Fruit fly (Drosophila melanogaster) whole organism, embryonic: ENCODE results near the gene Efhc1.1.

Experiments used
- BEAF-32 ChIP-seq: fragments of 200-800 bp; sonication (Bioruptor generic); optimal IDR thresholded peaks from 3 replicates; lab custom pipeline; 2017; ENCODE audit warnings: missing biosample characterization, missing genetic modification characterization, mild to moderate bottlenecking, moderate library complexity, missing genetic modification reagents
- CG10267 ChIP-seq: fragments of 200-800 bp; sonication (Bioruptor generic); optimal IDR thresholded peaks from 2 replicates; lab custom pipeline; 2018; ENCODE audit warnings: missing biosample characterization, mild to moderate bottlenecking, missing genetic modification characterization, moderate library complexity
- CG10366 ChIP-seq: fragments of 200-800 bp; sonication (Bioruptor generic); IDR thresholded peaks from 2 replicates; pipeline ENCODE4 v1.3.6; 2022; ENCODE audit warnings: missing biosample characterization, missing genetic modification characterization
- CG12391 ChIP-seq: fragments of 200-800 bp; sonication (Bioruptor generic); optimal IDR thresholded peaks from 3 replicates; lab custom pipeline; 2018; ENCODE audit warnings: missing biosample characterization, mild to moderate bottlenecking, missing genetic modification characterization, moderate library complexity
- CG12659 ChIP-seq: fragments of 200-800 bp; sonication (Bioruptor generic); optimal IDR thresholded peaks from 3 replicates; lab custom pipeline; 2017; ENCODE audit warnings: mild to moderate bottlenecking, missing biosample characterization, missing genetic modification reagents, missing genetic modification characterization
- CG13424 ChIP-seq: fragments of 200-800 bp; sonication (Bioruptor generic); optimal IDR thresholded peaks from 2 replicates; lab custom pipeline; 2019; ENCODE audit warnings: missing biosample characterization, mild to moderate bottlenecking, missing genetic modification characterization, moderate library complexity
- CG13775 ChIP-seq: fragments of 200-800 bp; sonication (Bioruptor generic); optimal IDR thresholded peaks from 3 replicates; lab custom pipeline; 2017; ENCODE audit warnings: missing biosample characterization, mild to moderate bottlenecking, missing genetic modification characterization
- CG15269 ChIP-seq: fragments of 200-800 bp; sonication (Bioruptor generic); optimal IDR thresholded peaks from 2 replicates; lab custom pipeline; 2018; ENCODE audit warnings: missing biosample characterization, mild to moderate bottlenecking, missing genetic modification characterization, moderate library complexity
- CG15514 ChIP-seq: fragments of 200-800 bp; sonication (Bioruptor generic); optimal IDR thresholded peaks from 3 replicates; lab custom pipeline; 2017; ENCODE audit warnings: missing biosample characterization, missing genetic modification characterization, mild to moderate bottlenecking, moderate library complexity, missing genetic modification reagents
- CG16813 ChIP-seq: fragments of 200-800 bp; sonication (Bioruptor generic); IDR thresholded peaks from 3 replicates; pipeline ENCODE4 v1.3.6; 2022; ENCODE audit warnings: missing biosample characterization, missing genetic modification characterization; ENCODE audit not compliant: partially characterized antibody
- CG17385 ChIP-seq: fragments of 200-800 bp; sonication (Bioruptor generic); optimal IDR thresholded peaks from 3 replicates; lab custom pipeline; 2018; ENCODE audit warnings: missing biosample characterization, mild to moderate bottlenecking, missing genetic modification characterization
- CG17829 ChIP-seq: fragments of 200-800 bp; optimal IDR thresholded peaks from 2 replicates; lab custom pipeline; 2019; ENCODE audit warnings: missing biosample characterization, mild to moderate bottlenecking, missing genetic modification characterization, moderate library complexity
- CG2712 ChIP-seq: fragments of 200-800 bp; optimal IDR thresholded peaks from 3 replicates; lab custom pipeline; 2019; ENCODE audit warnings: missing biosample characterization, mild to moderate bottlenecking, missing genetic modification characterization, moderate library complexity
- CG2875 ChIP-seq: fragments of 200-800 bp; sonication (Bioruptor generic); optimal IDR thresholded peaks from 2 replicates; lab custom pipeline; 2017; ENCODE audit warnings: missing biosample characterization, mild to moderate bottlenecking, missing genetic modification characterization, missing genetic modification reagents
- CG30020 ChIP-seq: fragments of 200-800 bp; optimal IDR thresholded peaks from 2 replicates; lab custom pipeline; 2019; ENCODE audit warnings: missing biosample characterization, mild to moderate bottlenecking, missing genetic modification characterization, moderate library complexity
- CG34224 ChIP-seq: fragments of 200-800 bp; sonication (Bioruptor generic); IDR thresholded peaks from 3 replicates; pipeline ENCODE4 v1.3.6; 2022; ENCODE audit warnings: missing biosample characterization, missing genetic modification characterization; ENCODE audit not compliant: partially characterized antibody
- CG3995 ChIP-seq: fragments of 200-800 bp; sonication (Bioruptor generic); optimal IDR thresholded peaks from 3 replicates; lab custom pipeline; 2016; ENCODE audit warnings: missing biosample characterization, missing genetic modification characterization
- CG6689 ChIP-seq: fragments of 200-800 bp; sonication (Bioruptor generic); IDR thresholded peaks from 2 replicates; pipeline ENCODE4 v1.3.6; 2022; ENCODE audit warnings: missing biosample characterization, missing genetic modification characterization
- CG7556 ChIP-seq: fragments of 200-800 bp; sonication (Bioruptor generic); optimal IDR thresholded peaks from 2 replicates; lab custom pipeline; 2017; ENCODE audit warnings: missing biosample characterization, mild to moderate bottlenecking, missing genetic modification characterization
- CG7963 ChIP-seq: fragments of 200-800 bp; sonication (Bioruptor generic); IDR thresholded peaks from 3 replicates; pipeline ENCODE4 v1.3.6; 2022; ENCODE audit warnings: missing biosample characterization, missing genetic modification characterization; ENCODE audit not compliant: partially characterized antibody
- Dref ChIP-seq: fragments of 200-800 bp; sonication (Bioruptor generic); IDR thresholded peaks from 2 replicates; pipeline ENCODE4 v1.3.6; 2022; ENCODE audit warnings: missing biosample characterization, missing genetic modification characterization
- Ets97D ChIP-seq: fragments of 200-800 bp; sonication (Bioruptor generic); optimal IDR thresholded peaks from 3 replicates; lab custom pipeline; 2016; ENCODE audit warnings: missing biosample characterization, missing genetic modification characterization
- MESR4 ChIP-seq: fragments of 200-800 bp; sonication (Bioruptor generic); optimal IDR thresholded peaks from 2 replicates; lab custom pipeline; 2018; ENCODE audit warnings: missing biosample characterization, mild to moderate bottlenecking, missing genetic modification characterization, moderate library complexity
- Myb ChIP-seq: fragments of 200-800 bp; sonication (Bioruptor generic); optimal IDR thresholded peaks from 2 replicates; lab custom pipeline; 2016; ENCODE audit warnings: missing biosample characterization, missing genetic modification characterization
- Nf-YC ChIP-seq: fragments of 200-800 bp; optimal IDR thresholded peaks from 3 replicates; lab custom pipeline; 2019; ENCODE audit warnings: missing biosample characterization, mild to moderate bottlenecking, missing genetic modification characterization, moderate library complexity
- Opbp ChIP-seq: fragments of 200-800 bp; sonication (Bioruptor generic); IDR thresholded peaks from 3 replicates; pipeline ENCODE4 v1.3.6; 2022; ENCODE audit warnings: missing biosample characterization, missing genetic modification characterization; ENCODE audit not compliant: partially characterized antibody
- Poxn ChIP-seq: fragments of 200-800 bp; sonication (Bioruptor generic); IDR thresholded peaks from 2 replicates; pipeline ENCODE4 v1.3.6; 2022; ENCODE audit warnings: missing biosample characterization, missing genetic modification characterization
- Sry-β ChIP-seq: fragments of 200-800 bp; sonication (Bioruptor generic); optimal IDR thresholded peaks from 2 replicates; lab custom pipeline; 2018; ENCODE audit warnings: missing biosample characterization, mild to moderate bottlenecking, missing genetic modification characterization, moderate library complexity
- Ssrp ChIP-seq: fragments of 200-800 bp; sonication (Bioruptor generic); optimal IDR thresholded peaks from 2 replicates; lab custom pipeline; 2018; ENCODE audit warnings: missing biosample characterization, mild to moderate bottlenecking, missing genetic modification characterization, moderate library complexity
- Xbp1 ChIP-seq: fragments of 200-800 bp; sonication (Bioruptor generic); optimal IDR thresholded peaks from 3 replicates; lab custom pipeline; 2016; ENCODE audit warnings: missing biosample characterization, mild to moderate bottlenecking, missing genetic modification characterization
- bcd ChIP-seq: fragments of 200-800 bp; sonication (Bioruptor generic); optimal IDR thresholded peaks from 2 replicates; lab custom pipeline; 2017; ENCODE audit warnings: missing biosample characterization, mild to moderate bottlenecking, missing genetic modification characterization
- cas ChIP-seq: fragments of 200-800 bp; sonication (Bioruptor generic); IDR thresholded peaks from 2 replicates; pipeline ENCODE4 v1.3.6; 2022; ENCODE audit warnings: missing biosample characterization, missing genetic modification characterization
- chinmo ChIP-seq: fragments of 200-800 bp; sonication (Bioruptor generic); IDR thresholded peaks from 4 replicates; pipeline ENCODE4 v1.3.6; 2022; ENCODE audit warnings: missing biosample characterization, missing genetic modification characterization; ENCODE audit not compliant: partially characterized antibody
- crp ChIP-seq, 2 experiments: fragments of 200-800 bp; sonication (Bioruptor generic); optimal IDR thresholded peaks; 2 replicates in 1 of 2; 3 replicates in 1 of 2; lab custom pipeline; 2017; ENCODE audit warnings: missing biosample characterization in 2 of 2, missing genetic modification characterization in 2 of 2, mild to moderate bottlenecking in 1 of 2, moderate library complexity in 1 of 2
- dpn ChIP-seq, 2 experiments: fragments of 200-800 bp; sonication (Bioruptor generic); optimal IDR thresholded peaks; 3 replicates each; lab custom pipeline; 2016; ENCODE audit warnings: missing biosample characterization in 2 of 2, missing genetic modification characterization in 2 of 2
- ham ChIP-seq: fragments of 200-800 bp; sonication (Bioruptor generic); IDR thresholded peaks from 2 replicates; pipeline ENCODE4 v1.3.6; 2022; ENCODE audit warnings: missing biosample characterization, missing genetic modification characterization
- ind ChIP-seq: fragments of 200-800 bp; sonication (Bioruptor generic); optimal IDR thresholded peaks from 3 replicates; lab custom pipeline; 2016; ENCODE audit warnings: missing biosample characterization, missing genetic modification characterization
- lilli ChIP-seq: fragments of 200-800 bp; sonication (Bioruptor generic); optimal IDR thresholded peaks from 3 replicates; lab custom pipeline; 2016; ENCODE audit warnings: missing biosample characterization, missing genetic modification characterization
- phol ChIP-seq: fragments of 200-800 bp; sonication (Bioruptor generic); optimal IDR thresholded peaks from 3 replicates; lab custom pipeline; 2018; ENCODE audit warnings: missing biosample characterization, mild to moderate bottlenecking, missing genetic modification characterization, moderate library complexity
- pzg ChIP-seq: fragments of 200-800 bp; sonication (Bioruptor generic); optimal IDR thresholded peaks from 3 replicates; lab custom pipeline; 2018; ENCODE audit warnings: missing biosample characterization, mild to moderate bottlenecking, missing genetic modification characterization, moderate library complexity
- row ChIP-seq: fragments of 200-800 bp; sonication (Bioruptor generic); IDR thresholded peaks from 3 replicates; pipeline ENCODE4 v1.3.6; 2022; ENCODE audit warnings: missing biosample characterization, missing genetic modification characterization
- sob ChIP-seq: fragments of 200-800 bp; sonication (Bioruptor generic); IDR thresholded peaks from 2 replicates; pipeline ENCODE4 v1.3.6; 2022; ENCODE audit warnings: missing biosample characterization, missing genetic modification characterization
- tin ChIP-seq: fragments of 200-800 bp; sonication (Bioruptor generic); optimal IDR thresholded peaks from 3 replicates; lab custom pipeline; 2016; ENCODE audit warnings: missing biosample characterization, missing genetic modification characterization
- trem ChIP-seq: fragments of 200-800 bp; optimal IDR thresholded peaks from 3 replicates; lab custom pipeline; 2019; ENCODE audit warnings: missing biosample characterization, mild to moderate bottlenecking, missing genetic modification characterization, moderate library complexity
- tx ChIP-seq: fragments of 200-800 bp; sonication (Bioruptor generic); optimal IDR thresholded peaks from 2 replicates; lab custom pipeline; 2016; ENCODE audit warnings: missing biosample characterization, missing genetic modification characterization
- unc-4 ChIP-seq: fragments of 200-800 bp; sonication (Bioruptor generic); IDR thresholded peaks from 2 replicates; pipeline ENCODE4 v1.3.6; 2022; ENCODE audit warnings: missing biosample characterization, missing genetic modification characterization; ENCODE audit not compliant: partially characterized antibody
- zfh2 ChIP-seq: fragments of 200-800 bp; sonication (Bioruptor generic); optimal IDR thresholded peaks from 2 replicates; lab custom pipeline; 2016; ENCODE audit warnings: missing biosample characterization, missing genetic modification characterization

The Efhc1.1 gene

DNA sequence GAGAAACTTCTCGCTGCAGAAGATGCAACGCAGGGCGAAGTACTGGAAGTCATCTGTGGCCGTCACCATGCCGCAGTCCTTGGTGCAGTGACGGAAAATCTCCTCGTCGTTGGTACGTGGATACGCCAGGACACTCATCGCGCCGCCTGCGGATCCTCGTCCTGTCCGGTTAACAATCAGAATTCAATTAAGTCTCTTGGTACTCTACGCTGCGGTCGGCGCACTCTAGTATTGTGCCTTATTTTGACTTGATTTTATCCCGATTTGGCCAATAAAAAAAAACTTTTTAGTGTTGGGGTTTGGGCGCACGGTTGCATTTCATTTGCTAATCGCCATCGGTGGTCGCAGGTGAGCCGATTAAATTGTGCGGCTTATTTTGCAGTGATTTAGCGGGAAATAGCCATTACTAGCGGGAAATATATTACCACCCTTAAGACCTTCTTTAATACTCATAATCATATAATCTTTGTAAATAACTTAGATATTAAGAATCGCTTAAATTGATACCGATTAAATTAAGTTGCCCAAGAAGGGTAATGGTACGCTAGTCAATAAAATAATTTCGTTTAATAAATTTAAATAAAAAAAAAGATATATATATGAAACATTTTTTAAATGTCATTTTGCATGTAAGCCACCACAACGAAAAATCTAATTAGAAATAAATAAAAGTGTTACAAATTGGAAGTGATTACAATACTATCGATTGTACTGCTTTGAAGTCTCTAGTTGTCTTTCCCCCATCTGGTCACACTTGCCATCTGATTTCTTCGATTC lies 37.4 kb downstream of the Efhc1.1 start, which contains the start of the genes CG8944 and CCT6 (continued):
- peak; percentile 1 for TF ChIP-seq lilli
- peak; percentile 52; the same call in 2 of the 3 replicates for TF ChIP-seq CG16813
- peak; percentile 18 for TF ChIP-seq CG12659 (GFP tag; lab: Kevin White, UChicago)
- peak in 1 of 2 experiments; percentile 21 for TF ChIP-seq dpn (GFP tag; optimal IDR thresholded peaks at IDR 0.05; lab: Kevin White, UChicago)
- TF ChIP-seq row (GFP tag; lab: Robert Waterston, UW): peak; percentile 77
- TF ChIP-seq CG12391 (tag; lab: Kevin White, UChicago): peak; percentile 59
- TF ChIP-seq CG13424 (tag; lab: Kevin White, UChicago): peak; percentile 29
- peak; percentile 17 for TF ChIP-seq Ets97D (GFP tag; lab: Kevin White, UChicago)
- TF ChIP-seq CG17829 (tag; lab: Kevin White, UChicago): peak; percentile 22
- peak; percentile 5 for TF ChIP-seq Ssrp
- peak; percentile 40; the same call in 1 of the 3 replicates for TF ChIP-seq Opbp (GFP tag; lab: Robert Waterston, UW)
- peak; percentile 30 for TF ChIP-seq CG15514
- peak; percentile 4 for TF ChIP-seq CG30020 (tag; lab: Kevin White, UChicago)
- TF ChIP-seq CG2875 (GFP tag; lab: Kevin White, UChicago): no peak
- no peak for TF ChIP-seq Myb (GFP tag; lab: Kevin White, UChicago)
- TF ChIP-seq BEAF-32 (GFP tag; lab: Kevin White, UChicago): peak; percentile 65
- no peak for TF ChIP-seq CG7556 (GFP tag; lab: Kevin White, UChicago)
- 0 out of 4 replicates have a peak, but pooled peaks have one; percentile 24 for TF ChIP-seq chinmo
- TF ChIP-seq CG6689 (GFP tag; lab: Robert Waterston, UW): 0 out of 2 replicates have a peak, but pooled peaks have one; percentile 6
- peak; percentile 14 for TF ChIP-seq tin (GFP tag; lab: Kevin White, UChicago)
- TF ChIP-seq crp (GFP tag; optimal IDR thresholded peaks at IDR 0.05; lab: Kevin White, UChicago): peak in 1 of 2 experiments; percentile 32
- peak; percentile 18; the same call in 1 of the 2 replicates for TF ChIP-seq unc-4 (GFP tag; lab: Robert Waterston, UW)
- TF ChIP-seq pzg (GFP tag; lab: Kevin White, UChicago): peak; percentile 20
- peak; percentile 90 for TF ChIP-seq MESR4 (GFP tag; lab: Kevin White, UChicago)
- peak; percentile 83 for TF ChIP-seq Sry-β (GFP tag; lab: Kevin White, UChicago)
- 0 out of 3 replicates have a peak, but pooled peaks have one; percentile 24 for TF ChIP-seq CG34224 (GFP tag; lab: Robert Waterston, UW)
- TF ChIP-seq tx (GFP tag; lab: Kevin White, UChicago): no peak
- peak; percentile 40 for TF ChIP-seq CG10267 (tag; lab: Kevin White, UChicago)
- TF ChIP-seq CG3995 (GFP tag; lab: Kevin White, UChicago): peak; percentile 91
- no peak for TF ChIP-seq CG10366 (GFP tag; lab: Robert Waterston, UW)
- no peak for TF ChIP-seq cas (GFP tag; lab: Robert Waterston, UW)
- TF ChIP-seq ind (GFP tag; lab: Kevin White, UChicago): peak; percentile 20
- TF ChIP-seq trem (tag; lab: Kevin White, UChicago): no peak
- peak; percentile 17; the same call in 1 of the 3 replicates for TF ChIP-seq CG7963 (GFP tag; lab: Robert Waterston, UW)
- no peak for TF ChIP-seq sob (GFP tag; lab: Robert Waterston, UW)
- TF ChIP-seq bcd (GFP tag; lab: Kevin White, UChicago): peak; percentile 5
- TF ChIP-seq Xbp1: peak; percentile 26
- no peak for TF ChIP-seq CG17385 (GFP tag; lab: Kevin White, UChicago)
- peak; percentile 71 for TF ChIP-seq Dref (GFP tag; lab: Robert Waterston, UW)
- TF ChIP-seq CG2712 (tag; lab: Kevin White, UChicago): peak; percentile 32
- TF ChIP-seq CG15269 (tag; lab: Kevin White, UChicago): no peak
- TF ChIP-seq Poxn (GFP tag; lab: Robert Waterston, UW): no peak
- TF ChIP-seq zfh2: peak; percentile 16
- peak; percentile 29 for TF ChIP-seq CG13775
- TF ChIP-seq Nf-YC (tag; lab: Kevin White, UChicago): peak; percentile 31
- TF ChIP-seq ham (GFP tag; lab: Robert Waterston, UW): no peak
- peak; percentile 36 for TF ChIP-seq phol
